Worm (Caenorhabditis elegans): ENCODE measurements around the gene sulp-7.

sulp-7 gene

DNA sequence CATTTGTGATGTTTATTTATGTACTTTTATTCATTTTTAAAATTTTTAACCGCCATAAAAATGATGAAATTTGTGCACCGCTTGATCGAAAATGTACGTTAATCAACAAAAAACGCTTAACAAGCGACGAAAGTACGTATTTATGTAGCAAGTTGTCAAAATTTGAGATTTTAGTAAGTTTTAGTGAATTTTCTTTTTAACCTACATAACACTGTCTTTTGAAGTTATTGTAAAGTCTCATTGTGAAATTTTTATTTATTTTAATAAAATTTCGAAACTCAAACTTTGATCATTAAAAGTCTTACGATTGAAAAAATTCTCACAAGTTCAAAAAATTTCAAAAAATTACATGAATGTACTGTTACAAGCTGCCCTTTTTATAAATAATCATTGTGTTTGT is 16.9 kb downstream of the sulp-7 start:
- TF ChIP-seq pes-1 (GFP tag; IDR thresholded peaks at IDR 0.05) (no peak), ceh-13 (GFP tag; optimal IDR thresholded peaks at IDR 0.05) (no peak), hmg-4 (GFP tag; optimal IDR thresholded peaks at IDR 0.05) (no peak), ceh-36 (tag; optimal IDR thresholded peaks at IDR 0.05) (no peak)

ce11 chrX:11098086-11098485 is 17.6 kb downstream of the sulp-7 start, which contains the start of gene W02H3.3:
W02H3.3 (minus strand) TSS chrX:11098186.
- TF ChIP-seq aly-1 (tag; optimal IDR thresholded peaks at IDR 0.05) = no peak
- no peak for TF ChIP-seq tbx-11 (GFP tag; IDR thresholded peaks at IDR 0.05)
- TF ChIP-seq ceh-36 (tag; optimal IDR thresholded peaks at IDR 0.05) = no peak
- no peak for TF ChIP-seq scrt-1 (GFP tag; IDR thresholded peaks at IDR 0.05)
- no peak for TF ChIP-seq tra-4 (tag; optimal IDR thresholded peaks at IDR 0.05)
- no peak for TF ChIP-seq pes-1 (GFP tag; IDR thresholded peaks at IDR 0.05)
- TF ChIP-seq hmg-4 (GFP tag; optimal IDR thresholded peaks at IDR 0.05) = no peak
- no peak for TF ChIP-seq ama-1 (optimal IDR thresholded peaks at IDR 0.05)
- no peak for TF ChIP-seq hnd-1 (tag; optimal IDR thresholded peaks at IDR 0.05)
- no peak for TF ChIP-seq ceh-13 (GFP tag; optimal IDR thresholded peaks at IDR 0.05)
- TF ChIP-seq F13C5.2 (tag; optimal IDR thresholded peaks at IDR 0.05) = no peak
- no peak for TF ChIP-seq hmbx-1 (tag; optimal IDR thresholded peaks at IDR 0.05)
- no peak for TF ChIP-seq tbx-37 (GFP tag; conservative IDR thresholded peaks at IDR 0.05)
- no peak for TF ChIP-seq sea-1 (GFP tag; conservative IDR thresholded peaks at IDR 0.05)

ce11 chrX:11103173-11103572 is 22.7 kb downstream of the sulp-7 start:
- TF ChIP-seq ceh-13 (GFP tag; optimal IDR thresholded peaks at IDR 0.05) (no peak), ets-7 (tag; optimal IDR thresholded peaks at IDR 0.05) (no peak), sea-1 (GFP tag; conservative IDR thresholded peaks at IDR 0.05) (no peak), scrt-1 (GFP tag; IDR thresholded peaks at IDR 0.05) (no peak), flt-1 (GFP tag; IDR thresholded peaks at IDR 0.05) (no peak), ceh-36 (tag; optimal IDR thresholded peaks at IDR 0.05) (no peak), hnd-1 (tag; optimal IDR thresholded peaks at IDR 0.05) (no peak), F13C5.2 (tag; optimal IDR thresholded peaks at IDR 0.05) (no peak), tbx-11 (GFP tag; IDR thresholded peaks at IDR 0.05) (no peak), hmg-4 (GFP tag; optimal IDR thresholded peaks at IDR 0.05) (no peak), hmbx-1 (tag; optimal IDR thresholded peaks at IDR 0.05) (no peak), ama-1 (optimal IDR thresholded peaks at IDR 0.05) (no peak), aly-1 (tag; optimal IDR thresholded peaks at IDR 0.05) (no peak), tbx-37 (GFP tag; conservative IDR thresholded peaks at IDR 0.05) (no peak), B0310.2 (tag; optimal IDR thresholded peaks at IDR 0.05) (no peak), tra-4 (tag; optimal IDR thresholded peaks at IDR 0.05) (no peak), pes-1 (GFP tag; IDR thresholded peaks at IDR 0.05) (no peak)

DNA sequence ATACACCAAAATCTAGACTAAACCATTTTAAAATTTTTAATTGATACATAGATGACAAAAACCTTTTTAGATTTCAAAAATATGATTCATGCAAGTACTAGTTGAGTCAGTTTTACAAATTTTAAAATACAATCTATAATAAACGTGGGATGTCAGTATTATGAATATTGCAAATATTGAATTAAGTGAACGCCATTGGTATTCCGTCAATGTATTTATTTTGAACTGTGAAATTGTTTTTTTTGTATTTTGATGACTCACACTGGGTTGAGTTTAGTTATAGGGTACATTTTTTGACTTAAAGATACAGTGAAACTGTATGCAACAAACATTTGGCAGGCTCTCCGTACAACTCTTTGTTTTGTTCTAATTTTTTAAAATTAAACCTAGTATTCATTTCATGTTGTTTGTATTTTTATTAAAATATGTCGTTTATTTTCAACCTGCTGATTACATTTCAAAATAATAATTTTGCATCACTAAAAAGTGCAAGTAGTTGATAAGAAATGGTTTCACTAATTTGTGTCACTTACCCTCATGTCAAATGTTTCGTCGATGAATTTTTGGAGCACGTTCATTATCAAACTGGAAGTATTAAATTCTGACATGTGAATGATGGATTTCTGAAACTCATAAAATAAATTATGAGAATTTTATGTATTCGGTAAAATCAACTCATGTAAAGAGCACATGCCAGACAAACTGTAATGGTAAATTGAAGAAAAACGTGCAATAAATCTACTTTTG is 24.6 kb downstream of the sulp-7 start, which contains the start of gene W02H3.1:
Gene W02H3.1 (minus strand): TSS at position 578 of the 747 bp plus-strand sequence.
- TF ChIP-seq aly-1 (tag; optimal IDR thresholded peaks at IDR 0.05) = no peak
- no peak for TF ChIP-seq tbx-11 (GFP tag; IDR thresholded peaks at IDR 0.05)
- no peak for TF ChIP-seq ama-1 (optimal IDR thresholded peaks at IDR 0.05)

ce11 chrX:11107076-11107475 is 26.6 kb downstream of the sulp-7 start, which contains the start of gene clc-17:
clc-17 (plus strand) TSS chrX:11107376.
- TF ChIP-seq ceh-13 (GFP tag; optimal IDR thresholded peaks at IDR 0.05) = no peak
- TF ChIP-seq hmbx-1 (tag; optimal IDR thresholded peaks at IDR 0.05) = no peak
- no peak for TF ChIP-seq hmg-4 (GFP tag; optimal IDR thresholded peaks at IDR 0.05)
- no peak for TF ChIP-seq ama-1 (optimal IDR thresholded peaks at IDR 0.05)
- no peak for TF ChIP-seq tbx-37 (GFP tag; conservative IDR thresholded peaks at IDR 0.05)
- no peak for TF ChIP-seq F13C5.2 (tag; optimal IDR thresholded peaks at IDR 0.05)

DNA sequence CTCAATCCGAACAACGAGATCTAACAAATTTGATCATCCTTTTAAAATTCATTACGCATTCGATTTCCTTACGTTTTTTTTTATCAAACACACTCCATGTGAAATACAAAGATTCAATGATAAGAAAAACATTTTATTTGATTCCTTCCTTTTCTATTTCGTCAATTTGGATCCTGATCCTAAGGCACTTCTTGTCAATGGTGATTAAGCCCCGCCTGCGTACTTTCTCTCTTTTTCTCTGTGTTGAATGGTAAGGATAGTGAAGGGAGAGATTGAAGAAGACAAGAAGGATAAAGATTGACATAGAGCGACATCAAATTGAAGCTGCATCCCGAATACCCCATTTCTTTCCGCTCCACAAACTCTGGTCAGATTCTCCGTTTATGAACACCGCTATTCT is 28.7 kb downstream of the sulp-7 start, which contains the start of gene grd-1:
Gene grd-1 (plus strand): TSS at position 241 of the 400 bp plus-strand sequence.
- no peak for TF ChIP-seq ets-7 (tag; optimal IDR thresholded peaks at IDR 0.05)
- TF ChIP-seq pes-1 (GFP tag; IDR thresholded peaks at IDR 0.05) = no peak
- TF ChIP-seq hnd-1 (tag; optimal IDR thresholded peaks at IDR 0.05) = no peak
- TF ChIP-seq scrt-1 (GFP tag; IDR thresholded peaks at IDR 0.05) = no peak
- TF ChIP-seq hmbx-1 (tag; optimal IDR thresholded peaks at IDR 0.05) = no peak
- TF ChIP-seq tbx-37 (GFP tag; conservative IDR thresholded peaks at IDR 0.05) = no peak
- no peak for TF ChIP-seq ceh-36 (tag; optimal IDR thresholded peaks at IDR 0.05)
- TF ChIP-seq B0310.2 (tag; optimal IDR thresholded peaks at IDR 0.05) = no peak
- no peak for TF ChIP-seq ceh-13 (GFP tag; optimal IDR thresholded peaks at IDR 0.05)
- TF ChIP-seq F13C5.2 (tag; optimal IDR thresholded peaks at IDR 0.05) = no peak
- no peak for TF ChIP-seq sea-1 (GFP tag; conservative IDR thresholded peaks at IDR 0.05)
- TF ChIP-seq aly-1 (tag; optimal IDR thresholded peaks at IDR 0.05) = no peak
- no peak for TF ChIP-seq tra-4 (tag; optimal IDR thresholded peaks at IDR 0.05)
- TF ChIP-seq ama-1 (optimal IDR thresholded peaks at IDR 0.05) = no peak
- no peak for TF ChIP-seq tbx-11 (GFP tag; IDR thresholded peaks at IDR 0.05)
- no peak for TF ChIP-seq hmg-4 (GFP tag; optimal IDR thresholded peaks at IDR 0.05)
- TF ChIP-seq flt-1 (GFP tag; IDR thresholded peaks at IDR 0.05) = no peak

ce11 chrX:11114420-11114819 is 33.9 kb downstream of the sulp-7 start:
- TF ChIP-seq tra-4 (tag; optimal IDR thresholded peaks at IDR 0.05) = no peak
- TF ChIP-seq B0310.2 (tag; optimal IDR thresholded peaks at IDR 0.05) = no peak
- TF ChIP-seq flt-1 (GFP tag; IDR thresholded peaks at IDR 0.05) = no peak
- TF ChIP-seq ets-7 (tag; optimal IDR thresholded peaks at IDR 0.05) = no peak
- TF ChIP-seq tbx-37 (GFP tag; conservative IDR thresholded peaks at IDR 0.05) = no peak
- TF ChIP-seq ceh-13 (GFP tag; optimal IDR thresholded peaks at IDR 0.05) = no peak
- no peak for TF ChIP-seq tbx-11 (GFP tag; IDR thresholded peaks at IDR 0.05)
- TF ChIP-seq sea-1 (GFP tag; conservative IDR thresholded peaks at IDR 0.05) = no peak
- TF ChIP-seq hmbx-1 (tag; optimal IDR thresholded peaks at IDR 0.05) = no peak
- no peak for TF ChIP-seq aly-1 (tag; optimal IDR thresholded peaks at IDR 0.05)
- no peak for TF ChIP-seq ceh-36 (tag; optimal IDR thresholded peaks at IDR 0.05)
- no peak for TF ChIP-seq hnd-1 (tag; optimal IDR thresholded peaks at IDR 0.05)

All from whole organism, early embryonic.